Worm (Caenorhabditis elegans) whole organism, young adult: ENCODE data around the gene clr-1.

Source experiments
- B0019.2 ChIP-seq: fragments of 200-800 bp; sonication (Bioruptor generic); conservative IDR thresholded peaks from 2 replicates; pipeline ENCODE4 v1.3.6; 2022; ENCODE audit warnings: missing genetic modification reagents, missing genetic modification characterization, missing compliant biosample characterization
- B0035.1 ChIP-seq: sonication (generic microtip); optimal IDR thresholded peaks from 2 replicates; lab custom pipeline; 2016; ENCODE audit warnings: missing genetic modification characterization, mild to moderate bottlenecking, missing compliant biosample characterization, missing genotype, missing genetic modification reagents
- C06A6.2 ChIP-seq: fragments of 200-800 bp; sonication (Bioruptor generic); conservative IDR thresholded peaks from 2 replicates; pipeline ENCODE4 v1.3.6; 2022; ENCODE audit warnings: missing genetic modification characterization, missing compliant biosample characterization
- D2030.7 ChIP-seq: fragments of 200-800 bp; sonication (Bioruptor generic); IDR thresholded peaks from 2 replicates; pipeline ENCODE4 v1.3.6; 2022; ENCODE audit warnings: missing genetic modification reagents, missing genetic modification characterization, missing compliant biosample characterization
- F23B12.7 ChIP-seq: sonication (generic microtip); optimal IDR thresholded peaks from 2 replicates; lab custom pipeline; 2017; ENCODE audit warnings: missing genetic modification characterization, mild to moderate bottlenecking, missing compliant biosample characterization, antibody characterized with exemption, moderate library complexity; ENCODE audit not compliant: insufficient read depth
- F33H1.4 ChIP-seq: fragments of 200-800 bp; sonication (Bioruptor generic); IDR thresholded peaks from 2 replicates; pipeline ENCODE4 v1.3.6; 2022; ENCODE audit warnings: missing genetic modification reagents, missing genetic modification characterization, missing compliant biosample characterization
- K12H6.12 ChIP-seq: fragments of 200-800 bp; sonication (Bioruptor generic); optimal IDR thresholded peaks from 2 replicates; lab custom pipeline; 2018; ENCODE audit warnings: mild to moderate bottlenecking, missing genetic modification characterization, missing compliant biosample characterization
- Y53F4B.3 ChIP-seq: fragments of 200-800 bp; sonication (Bioruptor generic); IDR thresholded peaks from 2 replicates; pipeline ENCODE4 v1.3.6; 2022; ENCODE audit warnings: missing genetic modification reagents, missing genetic modification characterization, missing compliant biosample characterization
- Y53G8AR.9 ChIP-seq: fragments of 200-800 bp; sonication (Bioruptor generic); conservative IDR thresholded peaks from 2 replicates; pipeline ENCODE4 v1.3.6; 2022; ENCODE audit warnings: missing genetic modification reagents, missing genetic modification characterization, missing compliant biosample characterization
- Y79H2A.3 ChIP-seq: fragments of 200-800 bp; sonication (Bioruptor generic); conservative IDR thresholded peaks from 2 replicates; pipeline ENCODE4 v1.3.6; 2022; ENCODE audit warnings: missing genetic modification reagents, missing genetic modification characterization, missing compliant biosample characterization
- Y95B8A.8 ChIP-seq: fragments of 200-800 bp; sonication (Bioruptor generic); IDR thresholded peaks from 2 replicates; pipeline ENCODE4 v1.3.6; 2022; ENCODE audit warnings: missing genetic modification reagents, missing genetic modification characterization, missing compliant biosample characterization
- attf-3 ChIP-seq: fragments of 200-800 bp; sonication (Bioruptor generic); conservative IDR thresholded peaks from 2 replicates; pipeline ENCODE4 v1.3.6; 2022; ENCODE audit warnings: missing genetic modification reagents, missing genetic modification characterization, missing compliant biosample characterization
- ceh-27 ChIP-seq: fragments of 200-800 bp; sonication (Bioruptor generic); optimal IDR thresholded peaks from 2 replicates; lab custom pipeline; 2018; ENCODE audit warnings: mild to moderate bottlenecking, missing genetic modification characterization, moderate library complexity, missing compliant biosample characterization
- ceh-40 ChIP-seq: fragments of 200-800 bp; sonication (Bioruptor generic); IDR thresholded peaks from 2 replicates; pipeline ENCODE4 v1.3.6; 2022; ENCODE audit warnings: missing genetic modification characterization, missing compliant biosample characterization
- ceh-79 ChIP-seq: sonication (generic microtip); optimal IDR thresholded peaks from 2 replicates; lab custom pipeline; 2017; ENCODE audit warnings: mild to moderate bottlenecking, missing genetic modification characterization, missing compliant biosample characterization
- chd-7 ChIP-seq: sonication (generic microtip); optimal IDR thresholded peaks from 2 replicates; lab custom pipeline; 2016; ENCODE audit warnings: mild to moderate bottlenecking, missing genetic modification characterization, moderate library complexity, missing compliant biosample characterization
- dox-1 ChIP-seq: fragments of 200-800 bp; sonication (Bioruptor generic); IDR thresholded peaks from 2 replicates; pipeline ENCODE4 v1.3.6; 2022; ENCODE audit warnings: missing genetic modification reagents, missing genetic modification characterization, missing compliant biosample characterization
- dpff-1 ChIP-seq: sonication (generic microtip); optimal IDR thresholded peaks from 2 replicates; lab custom pipeline; 2017; ENCODE audit warnings: mild to moderate bottlenecking, missing genetic modification characterization, missing compliant biosample characterization
- dpl-1 ChIP-seq: fragments of 150-350 bp; optimal IDR thresholded peaks from 2 replicates; lab custom pipeline; 2014; ENCODE audit warnings: missing biosample characterization, missing genetic modification reagents, missing genetic modification characterization
- efl-1 ChIP-seq: fragments of 150-350 bp; optimal IDR thresholded peaks from 2 replicates; lab custom pipeline; 2014; ENCODE audit warnings: missing biosample characterization, missing genetic modification reagents, missing genetic modification characterization
- egl-18 ChIP-seq: fragments of 200-800 bp; sonication (Bioruptor generic); IDR thresholded peaks from 2 replicates; pipeline ENCODE4 v1.3.6; 2022; ENCODE audit warnings: missing genetic modification reagents, missing genetic modification characterization, missing compliant biosample characterization
- hmg-20 ChIP-seq: fragments of 200-800 bp; sonication (Bioruptor generic); IDR thresholded peaks from 2 replicates; pipeline ENCODE4 v1.3.6; 2022; ENCODE audit warnings: missing genetic modification reagents, missing genetic modification characterization, missing compliant biosample characterization
- lin-40 ChIP-seq: sonication (generic microtip); optimal IDR thresholded peaks from 2 replicates; lab custom pipeline; 2016; ENCODE audit warnings: missing genetic modification characterization, mild to moderate bottlenecking, missing compliant biosample characterization, missing genotype, missing genetic modification reagents
- lsl-1 ChIP-seq: fragments of 200-800 bp; sonication (Bioruptor generic); optimal IDR thresholded peaks from 2 replicates; lab custom pipeline; 2018; ENCODE audit warnings: mild to moderate bottlenecking, missing genetic modification characterization, moderate library complexity, missing compliant biosample characterization
- madf-3 ChIP-seq: fragments of 200-800 bp; sonication (Bioruptor generic); IDR thresholded peaks from 2 replicates; pipeline ENCODE4 v1.3.6; 2022; ENCODE audit warnings: missing genetic modification reagents, missing genetic modification characterization, missing compliant biosample characterization
- madf-6 ChIP-seq: fragments of 200-800 bp; sonication (Bioruptor generic); IDR thresholded peaks from 2 replicates; pipeline ENCODE4 v1.3.6; 2022; ENCODE audit warnings: missing genetic modification reagents, missing genetic modification characterization, missing compliant biosample characterization
- madf-8 ChIP-seq: fragments of 200-800 bp; sonication (Bioruptor generic); conservative IDR thresholded peaks from 2 replicates; pipeline ENCODE4 v1.3.6; 2022; ENCODE audit warnings: missing genetic modification reagents, missing genetic modification characterization, missing compliant biosample characterization
- nfya-2 ChIP-seq: fragments of 200-800 bp; sonication (Bioruptor generic); IDR thresholded peaks from 2 replicates; pipeline ENCODE4 v1.3.6; 2022; ENCODE audit warnings: missing genetic modification reagents, missing genetic modification characterization, missing compliant biosample characterization
- pbrm-1 ChIP-seq: fragments of 200-800 bp; sonication (Bioruptor generic); IDR thresholded peaks from 2 replicates; pipeline ENCODE4 v1.3.6; 2022; ENCODE audit warnings: missing genetic modification reagents, missing genetic modification characterization, missing compliant biosample characterization
- pha-4 ChIP-seq: fragments of 150-350 bp; sonication (generic microtip); optimal IDR thresholded peaks from 2 replicates; lab custom pipeline; 2014; ENCODE audit warnings: missing biosample characterization, missing genetic modification reagents, missing genetic modification characterization
- repo-1 ChIP-seq: sonication (generic microtip); optimal IDR thresholded peaks from 2 replicates; lab custom pipeline; 2017; ENCODE audit warnings: mild to moderate bottlenecking, missing genetic modification characterization, missing compliant biosample characterization
- sea-2 ChIP-seq: fragments of 200-800 bp; sonication (Bioruptor generic); IDR thresholded peaks from 2 replicates; pipeline ENCODE4 v1.3.6; 2022; ENCODE audit warnings: missing genetic modification characterization, missing compliant biosample characterization
- snpc-1.1 ChIP-seq: sonication (generic microtip); optimal IDR thresholded peaks from 2 replicates; lab custom pipeline; 2017; ENCODE audit warnings: missing genetic modification characterization, mild to moderate bottlenecking, missing compliant biosample characterization, antibody characterized with exemption, moderate library complexity, missing genotype, missing genetic modification reagents; ENCODE audit not compliant: insufficient read depth
- snpc-1.3 ChIP-seq: sonication (generic microtip); optimal IDR thresholded peaks from 2 replicates; lab custom pipeline; 2017; ENCODE audit warnings: missing genetic modification characterization, mild to moderate bottlenecking, missing compliant biosample characterization, antibody characterized with exemption, moderate library complexity, missing genotype, missing genetic modification reagents; ENCODE audit not compliant: insufficient read depth
- snpc-4 ChIP-seq, 5 experiments: fragments of 150-350 bp in 1 of 5; sonication (generic microtip) in 4 of 5; optimal IDR thresholded peaks; 2 replicates each; lab custom pipeline; 2014 to 2018; ENCODE audit warnings: missing genetic modification characterization in 5 of 5, missing biosample characterization in 3 of 5, antibody characterized with exemption in 2 of 5, mild to moderate bottlenecking in 2 of 5, missing compliant biosample characterization in 2 of 5, missing genotype in 2 of 5, moderate library complexity in 2 of 5, missing genetic modification reagents in 1 of 5
- tlf-1 ChIP-seq: fragments of 200-800 bp; sonication (Bioruptor generic); optimal IDR thresholded peaks from 2 replicates; lab custom pipeline; 2018; ENCODE audit warnings: mild to moderate bottlenecking, missing genetic modification characterization, missing compliant biosample characterization
- unc-62 ChIP-seq: fragments of 150-350 bp; optimal IDR thresholded peaks from 2 replicates; lab custom pipeline; 2014; ENCODE audit warnings: missing biosample characterization, missing genetic modification reagents, missing genetic modification characterization
- xnd-1 ChIP-seq: sonication (generic microtip); optimal IDR thresholded peaks from 2 replicates; lab custom pipeline; 2016; ENCODE audit warnings: missing genotype, missing genetic modification reagents, missing genetic modification characterization, missing compliant biosample characterization
- ztf-22 ChIP-seq: fragments of 200-800 bp; sonication (Bioruptor generic); optimal IDR thresholded peaks from 2 replicates; lab custom pipeline; 2018; ENCODE audit warnings: mild to moderate bottlenecking, missing genetic modification characterization, moderate library complexity, missing compliant biosample characterization
- ztf-26 ChIP-seq: sonication (generic microtip); optimal IDR thresholded peaks from 2 replicates; lab custom pipeline; 2017; ENCODE audit warnings: missing genetic modification characterization, missing compliant biosample characterization
- ztf-6 ChIP-seq: fragments of 200-800 bp; sonication (Bioruptor generic); IDR thresholded peaks from 2 replicates; pipeline ENCODE4 v1.3.6; 2022; ENCODE audit warnings: missing genetic modification reagents, missing genetic modification characterization, missing compliant biosample characterization

clr-1 gene

DNA sequence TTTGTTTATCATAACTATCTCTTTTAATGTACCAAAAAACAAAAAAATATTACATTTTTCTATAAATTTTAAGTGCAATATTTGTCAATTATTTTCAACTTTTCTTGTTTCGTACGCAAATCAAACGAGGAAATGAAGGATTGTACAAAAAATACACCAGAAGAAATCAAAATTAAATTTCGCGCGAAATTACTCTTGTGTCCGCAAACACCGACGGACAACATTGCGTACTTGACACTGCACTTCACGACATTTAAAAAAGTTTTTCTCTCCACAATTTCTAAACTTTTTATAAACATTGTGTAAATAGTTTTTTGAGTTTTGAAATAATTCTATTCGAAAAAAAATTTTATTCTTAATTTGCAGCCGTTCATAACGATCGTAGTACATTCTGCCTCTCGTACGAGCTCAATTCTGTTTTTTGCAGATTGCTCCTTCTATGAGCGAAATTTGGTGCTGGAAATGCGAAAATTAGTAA, 7.8 kb downstream of the clr-1 start, which contains the start of gene mrps-16 (continued):
- no peak for TF ChIP-seq Y79H2A.3
- TF ChIP-seq snpc-1.1, result peak; percentile 17
- no peak for TF ChIP-seq Y53G8AR.9 (GFP tag; lab: Robert Waterston, UW)
- TF ChIP-seq D2030.7, result peak; percentile 55; the same call in 1 of the 2 replicates
- no peak for TF ChIP-seq egl-18 (GFP tag; lab: Robert Waterston, UW)
- peak; percentile 40 for TF ChIP-seq lsl-1 (GFP tag; lab: Kevin White, UChicago)
- peak; percentile 85 for TF ChIP-seq efl-1 (GFP tag; lab: Kevin White, UChicago)
- TF ChIP-seq pha-4 (tag; lab: Kevin White, UChicago), result no peak
- peak; percentile 42 for TF ChIP-seq F33H1.4 (GFP tag; lab: Robert Waterston, UW)
- peak; percentile 17 for TF ChIP-seq snpc-4 (GFP tag; optimal IDR thresholded peaks at IDR 0.05; lab: Kevin White, UChicago)
- peak in 2 of 4 experiments; percentile 23 to 50 for TF ChIP-seq snpc-4 (tag; optimal IDR thresholded peaks at IDR 0.05; lab: Kevin White, UChicago)
- peak; percentile 71 for TF ChIP-seq dpl-1 (GFP tag; lab: Kevin White, UChicago)
- TF ChIP-seq F23B12.7 (tag; lab: Kevin White, UChicago), result no peak
- TF ChIP-seq B0019.2 (GFP tag; lab: Robert Waterston, UW), result no peak
- TF ChIP-seq nfya-2 (GFP tag; lab: Robert Waterston, UW), result no peak
- peak; percentile 18 for TF ChIP-seq xnd-1
- no peak for TF ChIP-seq C06A6.2 (GFP tag; lab: Robert Waterston, UW)
- TF ChIP-seq repo-1, result no peak
- TF ChIP-seq ztf-22, result no peak
- peak; percentile 83 for TF ChIP-seq madf-6 (GFP tag; lab: Robert Waterston, UW)
- TF ChIP-seq snpc-1.3 (tag; lab: Kevin White, UChicago), result peak; percentile 30
- TF ChIP-seq sea-2 (GFP tag; lab: Robert Waterston, UW), result no peak

DNA sequence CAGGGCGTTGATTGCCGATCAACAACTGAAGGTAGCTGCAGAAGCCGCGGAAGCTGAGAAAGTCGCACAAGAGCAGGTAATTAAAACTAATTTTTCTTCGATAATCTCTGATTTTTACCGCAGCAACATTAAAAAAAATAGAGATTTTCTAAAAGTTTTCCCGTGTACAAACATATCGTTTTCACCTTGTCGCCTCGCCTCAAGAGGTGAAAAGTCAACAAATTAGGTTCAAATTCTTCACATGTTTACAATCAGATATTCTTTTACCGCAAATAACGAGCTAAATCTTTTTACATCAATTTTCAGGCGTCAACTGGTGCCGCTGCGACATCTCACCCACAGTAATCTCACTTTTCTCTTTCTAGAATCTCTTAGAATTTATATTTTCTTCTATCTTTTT, 8.8 kb downstream of the clr-1 start, which contains the start of gene ilcr-2:
ilcr-2 (plus strand) TSS at position 301 of the 400 bp plus-strand sequence.
- TF ChIP-seq K12H6.12 (tag; lab: Kevin White, UChicago) (no peak), dpff-1 (no peak), dox-1 (no peak), attf-3 (no peak), Y95B8A.8 (GFP tag; lab: Robert Waterston, UW) (no peak), chd-7 (tag; lab: Kevin White, UChicago) (no peak), hmg-20 (no peak), ceh-79 (tag; lab: Kevin White, UChicago) (no peak), ztf-6 (GFP tag; lab: Robert Waterston, UW) (no peak), madf-8 (GFP tag; lab: Robert Waterston, UW) (no peak), madf-3 (no peak), ztf-26 (tag; lab: Kevin White, UChicago) (no peak), unc-62 (no peak), pbrm-1 (GFP tag; lab: Robert Waterston, UW) (no peak), Y53F4B.3 (no peak), B0035.1 (no peak), ceh-27 (GFP tag; lab: Kevin White, UChicago) (no peak), ceh-40 (GFP tag; lab: Robert Waterston, UW) (no peak), tlf-1 (GFP tag; lab: Kevin White, UChicago) (no peak), lin-40 (no peak)
